Fruit fly (Drosophila melanogaster) whole organism, embryonic: ENCODE data around the gene CG4382.

Source experiments
- ATbp ChIP-seq: fragments of 200-800 bp; sonication (Bioruptor generic); optimal IDR thresholded peaks from 2 replicates; lab custom pipeline; 2017; ENCODE audit warnings: missing biosample characterization, mild to moderate bottlenecking, missing genetic modification characterization, missing genetic modification reagents
- Aef1 ChIP-seq: fragments of 200-800 bp; sonication (Bioruptor generic); IDR thresholded peaks from 3 replicates; pipeline ENCODE4 v1.3.6; 2022; ENCODE audit warnings: missing biosample characterization, missing genetic modification characterization
- CG11398 ChIP-seq: fragments of 200-800 bp; sonication (Bioruptor generic); optimal IDR thresholded peaks from 2 replicates; lab custom pipeline; 2016; ENCODE audit warnings: missing biosample characterization, missing genetic modification characterization
- CG12299 ChIP-seq: fragments of 200-800 bp; sonication (Bioruptor generic); optimal IDR thresholded peaks from 2 replicates; lab custom pipeline; 2018; ENCODE audit warnings: missing biosample characterization, mild to moderate bottlenecking, missing genetic modification characterization
- CG14050 ChIP-seq: fragments of 200-800 bp; sonication (Bioruptor generic); IDR thresholded peaks from 3 replicates; pipeline ENCODE4 v1.3.6; 2022; ENCODE audit warnings: missing biosample characterization, missing genetic modification characterization
- CG15479 ChIP-seq: fragments of 200-800 bp; sonication (Bioruptor generic); optimal IDR thresholded peaks from 3 replicates; lab custom pipeline; 2019; ENCODE audit warnings: missing biosample characterization, mild to moderate bottlenecking, missing genetic modification characterization, moderate library complexity
- CG16813 ChIP-seq: fragments of 200-800 bp; sonication (Bioruptor generic); IDR thresholded peaks from 3 replicates; pipeline ENCODE4 v1.3.6; 2022; ENCODE audit warnings: missing biosample characterization, missing genetic modification characterization; ENCODE audit not compliant: partially characterized antibody
- CG16815 ChIP-seq: fragments of 200-800 bp; sonication (Bioruptor generic); optimal IDR thresholded peaks from 3 replicates; lab custom pipeline; 2017; ENCODE audit warnings: missing biosample characterization, mild to moderate bottlenecking, missing genetic modification characterization
- CG18476 ChIP-seq: fragments of 200-800 bp; sonication (Bioruptor generic); optimal IDR thresholded peaks from 2 replicates; lab custom pipeline; 2016; ENCODE audit warnings: missing biosample characterization, mild to moderate bottlenecking, missing genetic modification characterization
- CG32767 ChIP-seq: fragments of 200-800 bp; sonication (Bioruptor generic); IDR thresholded peaks from 2 replicates; pipeline ENCODE4 v1.3.6; 2022; ENCODE audit warnings: missing biosample characterization, missing genetic modification characterization
- CG4404 ChIP-seq: fragments of 200-800 bp; sonication (Bioruptor generic); IDR thresholded peaks from 2 replicates; pipeline ENCODE4 v1.3.6; 2022; ENCODE audit warnings: missing biosample characterization, missing genetic modification characterization
- CG4820 ChIP-seq: fragments of 200-800 bp; sonication (Bioruptor generic); optimal IDR thresholded peaks from 3 replicates; lab custom pipeline; 2016; ENCODE audit warnings: missing biosample characterization, missing genetic modification characterization
- CG6254 ChIP-seq: fragments of 200-800 bp; sonication (Bioruptor generic); optimal IDR thresholded peaks from 3 replicates; lab custom pipeline; 2017; ENCODE audit warnings: mild to moderate bottlenecking, missing biosample characterization, missing genetic modification reagents, missing genetic modification characterization
- CG7839 ChIP-seq: fragments of 200-800 bp; sonication (Bioruptor generic); optimal IDR thresholded peaks from 3 replicates; lab custom pipeline; 2018; ENCODE audit warnings: missing biosample characterization, mild to moderate bottlenecking, missing genetic modification characterization, moderate library complexity
- CG9215 ChIP-seq: fragments of 200-800 bp; sonication (Bioruptor generic); IDR thresholded peaks from 2 replicates; pipeline ENCODE4 v1.3.6; 2022; ENCODE audit warnings: missing biosample characterization, missing genetic modification characterization
- CG9609 ChIP-seq: fragments of 200-800 bp; sonication (Bioruptor generic); optimal IDR thresholded peaks from 3 replicates; lab custom pipeline; 2016; ENCODE audit warnings: missing biosample characterization, missing genetic modification characterization
- CG9932 ChIP-seq: fragments of 200-800 bp; sonication (Bioruptor generic); IDR thresholded peaks from 2 replicates; pipeline ENCODE4 v1.3.6; 2022; ENCODE audit warnings: missing biosample characterization, missing genetic modification characterization
- Chrac-16 ChIP-seq: fragments of 200-800 bp; sonication (Bioruptor generic); optimal IDR thresholded peaks from 3 replicates; lab custom pipeline; 2016; ENCODE audit warnings: missing biosample characterization, missing genetic modification characterization
- CkIIα-i1 ChIP-seq: fragments of 200-800 bp; sonication (Bioruptor generic); IDR thresholded peaks from 2 replicates; pipeline ENCODE4 v1.3.6; 2022; ENCODE audit warnings: missing biosample characterization, missing genetic modification characterization
- Deaf1 ChIP-seq: fragments of 200-800 bp; optimal IDR thresholded peaks from 3 replicates; lab custom pipeline; 2019; ENCODE audit warnings: missing biosample characterization, mild to moderate bottlenecking, missing genetic modification characterization, moderate library complexity
- Dfd ChIP-seq, 2 experiments: fragments of >200 bp; optimal IDR thresholded peaks; 2 replicates each; lab custom pipeline; 2017; ENCODE audit warnings: missing biosample characterization in 2 of 2, missing genetic modification characterization in 2 of 2
- Dll ChIP-seq: fragments of 200-800 bp; sonication (Bioruptor generic); IDR thresholded peaks from 4 replicates; pipeline ENCODE4 v1.3.6; 2022; ENCODE audit warnings: missing biosample characterization, missing genetic modification characterization; ENCODE audit not compliant: partially characterized antibody
- Max ChIP-seq: fragments of 200-800 bp; sonication (Bioruptor generic); optimal IDR thresholded peaks from 2 replicates; lab custom pipeline; 2016; ENCODE audit warnings: missing biosample characterization, mild to moderate bottlenecking, missing genetic modification characterization
- NFAT ChIP-seq: fragments of 200-800 bp; sonication (Bioruptor generic); IDR thresholded peaks from 2 replicates; pipeline ENCODE4 v1.3.6; 2022; ENCODE audit warnings: missing biosample characterization, missing genetic modification characterization
- Neu2 ChIP-seq: fragments of 200-800 bp; sonication (Bioruptor generic); optimal IDR thresholded peaks from 3 replicates; lab custom pipeline; 2016; ENCODE audit warnings: missing biosample characterization, missing genetic modification characterization, borderline replicate concordance
- abd-A ChIP-seq: fragments of 200-800 bp; sonication (Bioruptor generic); optimal IDR thresholded peaks from 3 replicates; lab custom pipeline; 2019; ENCODE audit warnings: missing biosample characterization, mild to moderate bottlenecking, missing genetic modification characterization, moderate library complexity
- az2 ChIP-seq: fragments of 200-800 bp; sonication (Bioruptor generic); optimal IDR thresholded peaks from 3 replicates; lab custom pipeline; 2016; ENCODE audit warnings: missing biosample characterization, missing genetic modification characterization
- chinmo ChIP-seq: fragments of 200-800 bp; sonication (Bioruptor generic); IDR thresholded peaks from 4 replicates; pipeline ENCODE4 v1.3.6; 2022; ENCODE audit warnings: missing biosample characterization, missing genetic modification characterization; ENCODE audit not compliant: partially characterized antibody
- esg ChIP-seq: fragments of 200-800 bp; sonication (Bioruptor generic); conservative IDR thresholded peaks from 2 replicates; pipeline ENCODE4 v1.3.6; 2022; ENCODE audit warnings: missing biosample characterization, missing genetic modification characterization
- gem ChIP-seq: fragments of 200-800 bp; sonication (Bioruptor generic); optimal IDR thresholded peaks from 2 replicates; lab custom pipeline; 2019; ENCODE audit warnings: missing biosample characterization, mild to moderate bottlenecking, missing genetic modification characterization, moderate library complexity
- gsb ChIP-seq: fragments of 200-800 bp; sonication (Bioruptor generic); IDR thresholded peaks from 2 replicates; pipeline ENCODE4 v1.3.6; 2022; ENCODE audit warnings: missing biosample characterization, missing genetic modification characterization
- klu ChIP-seq: fragments of 200-800 bp; sonication (Bioruptor generic); IDR thresholded peaks from 2 replicates; pipeline ENCODE4 v1.3.6; 2022; ENCODE audit warnings: missing biosample characterization, missing genetic modification characterization
- lola ChIP-seq, 3 experiments: fragments of >200 bp in 2 of 3; fragments of 200-800 bp in 1 of 3; sonication (Bioruptor generic) in 1 of 3; optimal IDR thresholded peaks; 2 replicates each; lab custom pipeline; 2017 to 2019; ENCODE audit warnings: missing biosample characterization in 3 of 3, missing genetic modification characterization in 3 of 3, mild to moderate bottlenecking in 1 of 3, moderate library complexity in 1 of 3
- lov ChIP-seq, 2 experiments: fragments of 200-800 bp in 1 of 2; fragments of >200 bp in 1 of 2; sonication (Bioruptor generic) in 1 of 2; IDR thresholded peaks in 1 of 2; optimal IDR thresholded peaks in 1 of 2; 2 replicates in 1 of 2; 3 replicates in 1 of 2; pipeline versions ENCODE4 v1.3.6 to Lab custom; 2017 to 2022; ENCODE audit warnings: missing biosample characterization in 1 of 2, missing genetic modification characterization in 1 of 2
- nau ChIP-seq: fragments of 200-800 bp; sonication (Bioruptor generic); optimal IDR thresholded peaks from 3 replicates; lab custom pipeline; 2017; ENCODE audit warnings: missing biosample characterization, mild to moderate bottlenecking, missing genetic modification characterization, missing genetic modification reagents
- oc ChIP-seq: fragments of 200-800 bp; sonication (Bioruptor generic); optimal IDR thresholded peaks from 2 replicates; lab custom pipeline; 2018; ENCODE audit warnings: missing biosample characterization, mild to moderate bottlenecking, missing genetic modification characterization, moderate library complexity
- peb ChIP-seq: fragments of 200-800 bp; sonication (Bioruptor generic); IDR thresholded peaks from 2 replicates; pipeline ENCODE4 v1.3.6; 2022; ENCODE audit warnings: missing biosample characterization, missing genetic modification characterization
- pnt ChIP-seq: fragments of 200-800 bp; sonication (Bioruptor generic); optimal IDR thresholded peaks from 3 replicates; lab custom pipeline; 2016; ENCODE audit warnings: missing biosample characterization, missing genetic modification characterization
- pros ChIP-seq: fragments of 200-800 bp; sonication (Bioruptor generic); optimal IDR thresholded peaks from 3 replicates; lab custom pipeline; 2019; ENCODE audit warnings: missing biosample characterization, mild to moderate bottlenecking, missing genetic modification characterization, moderate library complexity
- shn ChIP-seq: fragments of 200-800 bp; sonication (Bioruptor generic); optimal IDR thresholded peaks from 3 replicates; lab custom pipeline; 2016; ENCODE audit warnings: missing biosample characterization, missing genetic modification characterization
- sima ChIP-seq: fragments of 200-800 bp; sonication (Bioruptor generic); optimal IDR thresholded peaks from 2 replicates; lab custom pipeline; 2016; ENCODE audit warnings: missing biosample characterization, missing genetic modification characterization
- tgo ChIP-seq: fragments of 200-800 bp; sonication (Bioruptor generic); IDR thresholded peaks from 3 replicates; pipeline ENCODE4 v1.3.6; 2022; ENCODE audit warnings: missing biosample characterization, missing genetic modification characterization
- twi ChIP-seq: fragments of 200-800 bp; optimal IDR thresholded peaks from 2 replicates; lab custom pipeline; 2019; ENCODE audit warnings: missing biosample characterization, mild to moderate bottlenecking, missing genetic modification characterization, moderate library complexity
- unc-4 ChIP-seq: fragments of 200-800 bp; sonication (Bioruptor generic); IDR thresholded peaks from 2 replicates; pipeline ENCODE4 v1.3.6; 2022; ENCODE audit warnings: missing biosample characterization, missing genetic modification characterization; ENCODE audit not compliant: partially characterized antibody
- unpg ChIP-seq: fragments of 200-800 bp; sonication (Bioruptor generic); optimal IDR thresholded peaks from 3 replicates; lab custom pipeline; 2018; ENCODE audit warnings: missing biosample characterization, mild to moderate bottlenecking, missing genetic modification characterization, moderate library complexity
- z ChIP-seq: fragments of 200-800 bp; sonication (Bioruptor generic); IDR thresholded peaks from 3 replicates; pipeline ENCODE4 v1.3.6; 2022; ENCODE audit warnings: missing biosample characterization, missing genetic modification characterization
- zen ChIP-seq: fragments of 200-800 bp; sonication (Bioruptor generic); optimal IDR thresholded peaks from 3 replicates; lab custom pipeline; 2018; ENCODE audit warnings: missing biosample characterization, mild to moderate bottlenecking, missing genetic modification characterization, moderate library complexity

CG4382 gene

dm6 chr2L:9568360-9569088 lies 32.1 kb downstream of the CG4382 start, which contains the start of gene brwl (continued):
- TF ChIP-seq pros (GFP tag; lab: Kevin White, UChicago) = peak; percentile 70
- peak; percentile 89 for TF ChIP-seq chinmo (GFP tag; lab: Robert Waterston, UW)
- peak; percentile 81; the same call in 2 of the 3 replicates for TF ChIP-seq z (GFP tag; lab: Robert Waterston, UW)
- no peak for TF ChIP-seq lov (optimal IDR thresholded peaks at IDR 0.05; lab: Kevin White, UChicago)
- TF ChIP-seq lov (GFP tag; IDR thresholded peaks at IDR 0.05; lab: Robert Waterston, UW) = peak; percentile 95
- peak; percentile 99 for TF ChIP-seq unpg (GFP tag; lab: Kevin White, UChicago)
- peak; percentile 100 for TF ChIP-seq nau (GFP tag; lab: Kevin White, UChicago)
- TF ChIP-seq peb = peak; percentile 98
- TF ChIP-seq CG14050 (GFP tag; lab: Robert Waterston, UW) = peak; percentile 97
- TF ChIP-seq oc (tag; lab: Kevin White, UChicago) = peak; percentile 98
- TF ChIP-seq Neu2 (GFP tag; lab: Kevin White, UChicago) = peak; percentile 93
- peak; percentile 91 for TF ChIP-seq abd-A (tag; lab: Kevin White, UChicago)
- TF ChIP-seq tgo (GFP tag; lab: Robert Waterston, UW) = peak; percentile 99
- TF ChIP-seq klu = peak; percentile 97
- peak; percentile 98 for TF ChIP-seq esg (GFP tag; lab: Robert Waterston, UW)
- TF ChIP-seq CG11398 (GFP tag; lab: Kevin White, UChicago) = peak; percentile 98
- peak; percentile 96 for TF ChIP-seq twi (tag; lab: Kevin White, UChicago)
- peak; percentile 77 for TF ChIP-seq CG15479 (GFP tag; lab: Kevin White, UChicago)
- TF ChIP-seq CkIIα-i1 = peak; percentile 92
- 0 out of 2 replicates have a peak, but pooled peaks have one; percentile 11 for TF ChIP-seq unc-4 (GFP tag; lab: Robert Waterston, UW)
- peak; percentile 99 for TF ChIP-seq CG7839 (tag; lab: Kevin White, UChicago)
- TF ChIP-seq CG16815 (GFP tag; lab: Kevin White, UChicago) = peak; percentile 99
- TF ChIP-seq az2 (GFP tag; lab: Kevin White, UChicago) = peak; percentile 99

dm6 chr2L:9567398-9567856 lies 33.2 kb downstream of the CG4382 start:
- TF ChIP-seq Dfd (GFP tag; optimal IDR thresholded peaks at IDR 0.05; lab: Kevin White, UChicago) (no peak), CG6254 (GFP tag; lab: Kevin White, UChicago) (peak; percentile 96), CG9609 (GFP tag; lab: Kevin White, UChicago) (peak; percentile 88), sima (GFP tag; lab: Kevin White, UChicago) (peak; percentile 91), shn (GFP tag; lab: Kevin White, UChicago) (peak; percentile 91), CG9215 (GFP tag; lab: Robert Waterston, UW) (peak; percentile 65), CG4820 (GFP tag; lab: Kevin White, UChicago) (peak; percentile 89), CG18476 (GFP tag; lab: Kevin White, UChicago) (peak; percentile 88), Dll (no peak), Aef1 (GFP tag; lab: Robert Waterston, UW) (peak; percentile 94), zen (tag; lab: Kevin White, UChicago) (peak; percentile 71), ATbp (peak; percentile 100), CG32767 (peak; percentile 94), unc-4 (GFP tag; lab: Robert Waterston, UW) (peak; percentile 17; the same call in 1 of the 2 replicates), NFAT (GFP tag; lab: Robert Waterston, UW) (peak; percentile 98), CG12299 (peak; percentile 99), CG16813 (GFP tag; lab: Robert Waterston, UW) (no peak), CG9932 (peak; percentile 85), gsb (GFP tag; lab: Robert Waterston, UW) (peak; percentile 93), CG4404 (GFP tag; lab: Robert Waterston, UW) (no peak), Max (GFP tag; lab: Kevin White, UChicago) (peak; percentile 96), lola (GFP tag; optimal IDR thresholded peaks at IDR 0.05; lab: Kevin White, UChicago) (peak in 1 of 3 experiments; percentile 65), gem (tag; lab: Kevin White, UChicago) (peak; percentile 89), Chrac-16 (GFP tag; lab: Kevin White, UChicago) (peak; percentile 81), pnt (GFP tag; lab: Kevin White, UChicago) (peak; percentile 37), Deaf1 (peak; percentile 63)
